Worm (Caenorhabditis elegans) whole organism, young adult: ENCODE results near the gene lin-49.
A peak's percentile ranks its signal among the peaks of the same experiment; 100 is the strongest.

Experiments
- B0019.2 ChIP-seq: fragments of 200-800 bp; sonication (Bioruptor generic); conservative IDR thresholded peaks from 2 replicates; pipeline ENCODE4 v1.3.6; 2022; ENCODE audit warnings: missing genetic modification reagents, missing genetic modification characterization, missing compliant biosample characterization
- B0336.3 ChIP-seq: fragments of 200-800 bp; sonication (Bioruptor generic); IDR thresholded peaks from 2 replicates; pipeline ENCODE4 v1.3.6; 2022; ENCODE audit warnings: missing genetic modification characterization, missing compliant biosample characterization
- D2030.7 ChIP-seq: fragments of 200-800 bp; sonication (Bioruptor generic); IDR thresholded peaks from 2 replicates; pipeline ENCODE4 v1.3.6; 2022; ENCODE audit warnings: missing genetic modification reagents, missing genetic modification characterization, missing compliant biosample characterization
- F22D6.2 ChIP-seq: sonication (generic microtip); optimal IDR thresholded peaks from 2 replicates; lab custom pipeline; 2016; ENCODE audit warnings: mild to moderate bottlenecking, missing genetic modification characterization, missing compliant biosample characterization
- F23B12.7 ChIP-seq: sonication (generic microtip); optimal IDR thresholded peaks from 2 replicates; lab custom pipeline; 2017; ENCODE audit warnings: missing genetic modification characterization, mild to moderate bottlenecking, missing compliant biosample characterization, antibody characterized with exemption, moderate library complexity; ENCODE audit not compliant: insufficient read depth
- F39B2.1 ChIP-seq: fragments of 200-800 bp; sonication (Bioruptor generic); IDR thresholded peaks from 2 replicates; pipeline ENCODE4 v1.3.6; 2022; ENCODE audit warnings: missing genetic modification reagents, missing genetic modification characterization, missing compliant biosample characterization
- F49E8.2 ChIP-seq: sonication (generic microtip); optimal IDR thresholded peaks from 3 replicates; lab custom pipeline; 2017; ENCODE audit warnings: missing genetic modification characterization, mild to moderate bottlenecking, missing compliant biosample characterization, antibody characterized with exemption, moderate library complexity; ENCODE audit not compliant: insufficient read depth
- F57A8.1 ChIP-seq: fragments of 200-800 bp; sonication (Bioruptor generic); optimal IDR thresholded peaks from 2 replicates; lab custom pipeline; 2018; ENCODE audit warnings: mild to moderate bottlenecking, missing genetic modification characterization, moderate library complexity, missing compliant biosample characterization
- K12H6.12 ChIP-seq: fragments of 200-800 bp; sonication (Bioruptor generic); optimal IDR thresholded peaks from 2 replicates; lab custom pipeline; 2018; ENCODE audit warnings: mild to moderate bottlenecking, missing genetic modification characterization, missing compliant biosample characterization
- attf-3 ChIP-seq: fragments of 200-800 bp; sonication (Bioruptor generic); conservative IDR thresholded peaks from 2 replicates; pipeline ENCODE4 v1.3.6; 2022; ENCODE audit warnings: missing genetic modification reagents, missing genetic modification characterization, missing compliant biosample characterization
- bed-2 ChIP-seq: fragments of 200-800 bp; sonication (Bioruptor generic); IDR thresholded peaks from 2 replicates; pipeline ENCODE4 v1.3.6; 2022; ENCODE audit warnings: missing genetic modification reagents, missing genetic modification characterization, missing compliant biosample characterization
- cebp-2 ChIP-seq: fragments of 200-800 bp; sonication (Bioruptor generic); IDR thresholded peaks from 2 replicates; pipeline ENCODE4 v1.3.6; 2022; ENCODE audit warnings: missing genetic modification characterization, missing compliant biosample characterization
- ceh-27 ChIP-seq: fragments of 200-800 bp; sonication (Bioruptor generic); optimal IDR thresholded peaks from 2 replicates; lab custom pipeline; 2018; ENCODE audit warnings: mild to moderate bottlenecking, missing genetic modification characterization, moderate library complexity, missing compliant biosample characterization
- ceh-40 ChIP-seq: fragments of 200-800 bp; sonication (Bioruptor generic); IDR thresholded peaks from 2 replicates; pipeline ENCODE4 v1.3.6; 2022; ENCODE audit warnings: missing genetic modification characterization, missing compliant biosample characterization
- chd-7 ChIP-seq: sonication (generic microtip); optimal IDR thresholded peaks from 2 replicates; lab custom pipeline; 2016; ENCODE audit warnings: mild to moderate bottlenecking, missing genetic modification characterization, moderate library complexity, missing compliant biosample characterization
- die-1 ChIP-seq: sonication (generic microtip); optimal IDR thresholded peaks from 2 replicates; lab custom pipeline; 2016; ENCODE audit warnings: missing genotype, mild to moderate bottlenecking, missing genetic modification characterization, missing compliant biosample characterization
- dox-1 ChIP-seq: fragments of 200-800 bp; sonication (Bioruptor generic); IDR thresholded peaks from 2 replicates; pipeline ENCODE4 v1.3.6; 2022; ENCODE audit warnings: missing genetic modification reagents, missing genetic modification characterization, missing compliant biosample characterization
- efl-1 ChIP-seq: fragments of 150-350 bp; optimal IDR thresholded peaks from 2 replicates; lab custom pipeline; 2014; ENCODE audit warnings: missing biosample characterization, missing genetic modification reagents, missing genetic modification characterization
- egl-44 ChIP-seq: fragments of 200-800 bp; sonication (Bioruptor generic); IDR thresholded peaks from 2 replicates; pipeline ENCODE4 v1.3.6; 2022; ENCODE audit warnings: missing genetic modification reagents, missing genetic modification characterization, missing compliant biosample characterization
- egrh-3 ChIP-seq: fragments of 200-800 bp; sonication (Bioruptor generic); IDR thresholded peaks from 2 replicates; pipeline ENCODE4 v1.3.6; 2022; ENCODE audit warnings: missing genetic modification reagents, missing genetic modification characterization, missing compliant biosample characterization
- hlh-26 ChIP-seq: fragments of 200-800 bp; sonication (Bioruptor generic); conservative IDR thresholded peaks from 2 replicates; pipeline ENCODE4 v1.3.6; 2022; ENCODE audit warnings: missing genetic modification reagents, missing genetic modification characterization, missing compliant biosample characterization
- hsf-1 ChIP-seq: fragments of 200-800 bp; sonication (Bioruptor generic); IDR thresholded peaks from 2 replicates; pipeline ENCODE4 v1.3.6; 2022; ENCODE audit warnings: missing genetic modification reagents, missing genetic modification characterization, missing compliant biosample characterization
- let-526 ChIP-seq: fragments of 200-800 bp; sonication (Bioruptor generic); IDR thresholded peaks from 2 replicates; pipeline ENCODE4 v1.3.6; 2022; ENCODE audit warnings: missing genetic modification reagents, missing genetic modification characterization, missing compliant biosample characterization
- lsy-27 ChIP-seq: sonication (generic microtip); optimal IDR thresholded peaks from 2 replicates; lab custom pipeline; 2017; ENCODE audit warnings: missing genetic modification characterization, mild to moderate bottlenecking, missing compliant biosample characterization, antibody characterized with exemption, missing genotype, borderline replicate concordance; ENCODE audit not compliant: insufficient read depth
- pbrm-1 ChIP-seq: fragments of 200-800 bp; sonication (Bioruptor generic); IDR thresholded peaks from 2 replicates; pipeline ENCODE4 v1.3.6; 2022; ENCODE audit warnings: missing genetic modification reagents, missing genetic modification characterization, missing compliant biosample characterization
- rec-8 ChIP-seq, 2 experiments: sonication (generic microtip); optimal IDR thresholded peaks; 2 replicates each; lab custom pipeline; 2016; ENCODE audit warnings: mild to moderate bottlenecking in 2 of 2, missing genetic modification characterization in 2 of 2, missing genetic modification reagents in 2 of 2, missing genotype in 2 of 2, missing biosample characterization in 1 of 2, missing compliant biosample characterization in 1 of 2, moderate library complexity in 1 of 2
- sdz-38 ChIP-seq: sonication (generic microtip); optimal IDR thresholded peaks from 2 replicates; lab custom pipeline; 2016; ENCODE audit warnings: missing genotype, missing genetic modification characterization, missing compliant biosample characterization
- sea-2 ChIP-seq: fragments of 200-800 bp; sonication (Bioruptor generic); IDR thresholded peaks from 2 replicates; pipeline ENCODE4 v1.3.6; 2022; ENCODE audit warnings: missing genetic modification characterization, missing compliant biosample characterization
- snpc-1.3 ChIP-seq: sonication (generic microtip); optimal IDR thresholded peaks from 2 replicates; lab custom pipeline; 2017; ENCODE audit warnings: missing genetic modification characterization, mild to moderate bottlenecking, missing compliant biosample characterization, antibody characterized with exemption, moderate library complexity, missing genotype, missing genetic modification reagents; ENCODE audit not compliant: insufficient read depth
- sptf-2 ChIP-seq: fragments of 200-800 bp; sonication (Bioruptor generic); optimal IDR thresholded peaks from 2 replicates; lab custom pipeline; 2018; ENCODE audit warnings: mild to moderate bottlenecking, missing genetic modification characterization, missing compliant biosample characterization
- unc-62 ChIP-seq: fragments of 150-350 bp; optimal IDR thresholded peaks from 2 replicates; lab custom pipeline; 2014; ENCODE audit warnings: missing biosample characterization, missing genetic modification reagents, missing genetic modification characterization
- xnd-1 ChIP-seq: sonication (generic microtip); optimal IDR thresholded peaks from 2 replicates; lab custom pipeline; 2016; ENCODE audit warnings: missing genotype, missing genetic modification reagents, missing genetic modification characterization, missing compliant biosample characterization
- zfh-2 ChIP-seq: fragments of 200-800 bp; sonication (Bioruptor generic); conservative IDR thresholded peaks from 2 replicates; pipeline ENCODE4 v1.3.6; 2022; ENCODE audit warnings: missing genetic modification reagents, missing genetic modification characterization, missing compliant biosample characterization
- zim-3 ChIP-seq: sonication (generic microtip); optimal IDR thresholded peaks from 2 replicates; lab custom pipeline; 2017; ENCODE audit warnings: mild to moderate bottlenecking, missing genetic modification characterization, moderate library complexity, missing compliant biosample characterization

Gene lin-49

DNA sequence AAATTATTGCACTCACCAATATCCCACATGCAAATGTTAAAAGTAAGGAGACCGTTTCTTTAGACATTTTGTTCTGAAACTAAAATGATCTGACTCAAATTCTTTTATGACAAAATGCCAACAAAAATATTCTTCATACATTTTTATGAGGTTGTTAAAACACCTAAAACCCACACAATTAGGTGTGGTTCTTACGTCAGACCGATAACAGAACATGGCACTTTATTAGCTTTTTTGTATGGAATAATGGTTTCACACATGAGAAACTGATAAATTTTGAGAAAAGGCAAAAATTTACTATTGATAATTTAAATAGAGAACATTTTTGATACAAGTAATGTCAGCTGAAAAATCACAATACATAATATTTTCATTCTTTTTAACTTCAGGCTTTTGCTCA lies 33.1 kb downstream of the lin-49 start, which contains the start of gene C49C8.5:
C49C8.5 (minus strand) TSS at position 73 of the 400 bp plus-strand sequence.
- no peak for TF ChIP-seq F57A8.1
- TF ChIP-seq efl-1 = no peak
- no peak for TF ChIP-seq D2030.7 (GFP tag; lab: Robert Waterston, UW)
- no peak for TF ChIP-seq rec-8 (tag; optimal IDR thresholded peaks at IDR 0.05; lab: Kevin White, UChicago)
- TF ChIP-seq die-1 (tag; lab: Kevin White, UChicago) = no peak
- no peak for TF ChIP-seq F22D6.2 (tag; lab: Kevin White, UChicago)
- TF ChIP-seq cebp-2 (GFP tag; lab: Robert Waterston, UW) = no peak
- no peak for TF ChIP-seq dox-1
- no peak for TF ChIP-seq sea-2 (GFP tag; lab: Robert Waterston, UW)
- no peak for TF ChIP-seq hlh-26 (GFP tag; lab: Robert Waterston, UW)
- TF ChIP-seq ceh-40 (GFP tag; lab: Robert Waterston, UW) = no peak
- TF ChIP-seq unc-62 (GFP tag; lab: Kevin White, UChicago) = no peak
- TF ChIP-seq zfh-2 (GFP tag; lab: Robert Waterston, UW) = no peak
- TF ChIP-seq snpc-1.3 = no peak
- no peak for TF ChIP-seq ceh-27 (GFP tag; lab: Kevin White, UChicago)
- TF ChIP-seq xnd-1 (tag; lab: Kevin White, UChicago) = no peak
- TF ChIP-seq bed-2 (GFP tag; lab: Robert Waterston, UW) = no peak

DNA sequence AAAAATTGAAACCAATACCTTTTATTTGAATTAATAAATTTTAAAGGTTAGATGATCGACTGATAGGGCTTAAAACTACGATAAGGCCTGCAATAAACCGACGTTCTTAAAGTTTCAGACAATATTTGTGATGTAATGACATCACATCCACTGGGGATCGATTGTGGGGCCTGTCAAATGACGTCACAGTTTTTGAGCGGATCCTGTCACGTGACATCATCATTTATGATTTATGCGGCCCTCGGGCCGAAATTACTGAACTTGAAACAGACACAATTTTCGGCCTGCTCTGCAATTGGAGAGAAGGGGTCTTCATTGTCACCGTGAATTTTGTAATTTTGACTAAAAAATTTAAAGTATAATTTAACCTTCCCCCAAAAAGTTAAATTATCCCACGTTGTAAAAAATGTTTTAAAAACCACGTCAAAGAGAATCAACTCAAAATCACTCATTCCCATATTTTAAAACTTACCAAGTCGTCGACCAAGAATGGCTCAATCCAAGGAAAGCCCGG lies 33.7 kb downstream of the lin-49 start, which contains the start of gene C49C8.1:
C49C8.1 (plus strand) TSS at position 464 of the 514 bp plus-strand sequence.
- TF ChIP-seq zim-3 (tag; lab: Kevin White, UChicago) (no peak), pbrm-1 (no peak), attf-3 (GFP tag; lab: Robert Waterston, UW) (no peak), sdz-38 (tag; lab: Kevin White, UChicago) (no peak), hsf-1 (no peak), B0336.3 (GFP tag; lab: Robert Waterston, UW) (no peak), egl-44 (GFP tag; lab: Robert Waterston, UW) (no peak), F49E8.2 (tag; lab: Kevin White, UChicago) (no peak), let-526 (no peak), B0019.2 (no peak), egrh-3 (GFP tag; lab: Robert Waterston, UW) (no peak), efl-1 (no peak)

DNA sequence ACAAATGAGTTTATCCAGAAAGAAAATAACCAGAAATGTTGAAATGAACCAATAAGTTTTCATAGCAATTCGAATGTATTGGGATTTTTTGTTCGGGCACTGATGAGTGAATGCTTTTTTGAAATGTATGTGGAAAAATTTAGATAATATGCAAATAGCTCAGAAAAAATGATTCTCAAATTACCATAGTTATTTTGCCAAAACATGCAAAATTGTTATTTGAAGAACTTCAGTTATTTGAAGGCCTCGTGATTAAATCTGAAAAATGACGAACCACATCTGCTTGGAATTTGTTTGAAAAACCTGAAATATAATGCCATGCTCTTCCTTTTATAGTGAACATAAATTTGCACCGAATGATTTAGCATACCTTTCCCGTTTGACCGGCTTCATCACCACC lies 37.6 kb downstream of the lin-49 start, which contains the start of gene C49C8.6:
C49C8.6 (minus strand) TSS at position 101 of the 400 bp plus-strand sequence.
- TF ChIP-seq sptf-2 (GFP tag; lab: Kevin White, UChicago) (no peak), lsy-27 (tag; lab: Kevin White, UChicago) (no peak), F23B12.7 (tag; lab: Kevin White, UChicago) (no peak), ceh-27 (GFP tag; lab: Kevin White, UChicago) (no peak), chd-7 (tag; lab: Kevin White, UChicago) (no peak), K12H6.12 (tag; lab: Kevin White, UChicago) (no peak)

DNA sequence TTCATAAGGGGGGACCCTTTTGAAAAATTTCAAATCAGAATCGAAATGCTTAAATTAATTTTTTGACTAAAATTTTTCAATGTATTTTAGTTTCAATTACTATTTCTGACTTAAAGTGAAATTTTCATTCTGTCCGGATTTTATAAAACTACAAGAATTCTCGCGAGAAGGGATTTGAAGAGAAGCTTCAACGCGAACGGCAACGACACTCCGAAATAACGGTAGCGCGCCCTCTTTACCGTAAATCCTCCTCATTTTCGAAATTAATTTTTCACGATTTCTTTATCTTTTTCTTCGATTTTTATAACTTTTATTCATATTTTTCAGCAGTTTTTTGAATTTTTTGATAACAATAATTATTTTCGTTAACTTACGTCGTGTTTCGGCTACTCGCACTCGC lies 45.3 kb downstream of the lin-49 start:
- TF ChIP-seq F39B2.1 (GFP tag; lab: Robert Waterston, UW) = no peak
- peak; percentile 94 for TF ChIP-seq attf-3 (GFP tag; lab: Robert Waterston, UW)
- TF ChIP-seq, all 124 proteins: peak for 1
